Worm (Caenorhabditis elegans) whole organism, young adult: ENCODE data around the gene csn-1.

Experiments used
- B0035.1 ChIP-seq: sonication (generic microtip); optimal IDR thresholded peaks from 2 replicates; lab custom pipeline; 2016; ENCODE audit warnings: missing genetic modification characterization, mild to moderate bottlenecking, missing compliant biosample characterization, missing genotype, missing genetic modification reagents
- B0261.1 ChIP-seq: sonication (generic microtip); optimal IDR thresholded peaks from 2 replicates; lab custom pipeline; 2016; ENCODE audit warnings: mild to moderate bottlenecking, missing genetic modification characterization, moderate library complexity, missing compliant biosample characterization
- F10E7.11 ChIP-seq: sonication (generic microtip); optimal IDR thresholded peaks from 2 replicates; lab custom pipeline; 2017; ENCODE audit warnings: mild to moderate bottlenecking, missing genetic modification characterization, moderate library complexity, missing compliant biosample characterization
- F33H1.4 ChIP-seq: fragments of 200-800 bp; sonication (Bioruptor generic); IDR thresholded peaks from 2 replicates; pipeline ENCODE4 v1.3.6; 2022; ENCODE audit warnings: missing genetic modification reagents, missing genetic modification characterization, missing compliant biosample characterization
- F39B2.1 ChIP-seq: fragments of 200-800 bp; sonication (Bioruptor generic); IDR thresholded peaks from 2 replicates; pipeline ENCODE4 v1.3.6; 2022; ENCODE audit warnings: missing genetic modification reagents, missing genetic modification characterization, missing compliant biosample characterization
- F57A8.1 ChIP-seq: fragments of 200-800 bp; sonication (Bioruptor generic); optimal IDR thresholded peaks from 2 replicates; lab custom pipeline; 2018; ENCODE audit warnings: mild to moderate bottlenecking, missing genetic modification characterization, moderate library complexity, missing compliant biosample characterization
- F57C9.4 ChIP-seq: sonication (generic microtip); optimal IDR thresholded peaks from 2 replicates; lab custom pipeline; 2017; ENCODE audit warnings: mild to moderate bottlenecking, missing genetic modification characterization, missing compliant biosample characterization
- K11D2.4 ChIP-seq: fragments of 200-800 bp; sonication (Bioruptor generic); IDR thresholded peaks from 2 replicates; pipeline ENCODE4 v1.3.6; 2022; ENCODE audit warnings: missing genetic modification reagents, missing genetic modification characterization, missing compliant biosample characterization
- K12H6.12 ChIP-seq: fragments of 200-800 bp; sonication (Bioruptor generic); optimal IDR thresholded peaks from 2 replicates; lab custom pipeline; 2018; ENCODE audit warnings: mild to moderate bottlenecking, missing genetic modification characterization, missing compliant biosample characterization
- T07F8.4 ChIP-seq: sonication (generic microtip); optimal IDR thresholded peaks from 2 replicates; lab custom pipeline; 2016; ENCODE audit warnings: mild to moderate bottlenecking, missing genetic modification characterization, moderate library complexity, missing compliant biosample characterization
- Y53F4B.3 ChIP-seq: fragments of 200-800 bp; sonication (Bioruptor generic); IDR thresholded peaks from 2 replicates; pipeline ENCODE4 v1.3.6; 2022; ENCODE audit warnings: missing genetic modification reagents, missing genetic modification characterization, missing compliant biosample characterization
- Y56A3A.18 ChIP-seq: fragments of 200-800 bp; sonication (Bioruptor generic); IDR thresholded peaks from 2 replicates; pipeline ENCODE4 v1.3.6; 2022; ENCODE audit warnings: missing genetic modification reagents, missing genetic modification characterization, missing compliant biosample characterization
- aptf-2 ChIP-seq: fragments of 200-800 bp; sonication (Bioruptor generic); conservative IDR thresholded peaks from 2 replicates; pipeline ENCODE4 v1.3.6; 2022; ENCODE audit warnings: missing genetic modification reagents, missing genetic modification characterization, missing compliant biosample characterization
- atf-7 ChIP-seq: sonication (generic microtip); optimal IDR thresholded peaks from 2 replicates; lab custom pipeline; 2017; ENCODE audit warnings: mild to moderate bottlenecking, missing genetic modification characterization, missing compliant biosample characterization
- attf-5 ChIP-seq: fragments of 200-800 bp; sonication (Bioruptor generic); optimal IDR thresholded peaks from 2 replicates; lab custom pipeline; 2018; ENCODE audit warnings: mild to moderate bottlenecking, missing genetic modification characterization, missing compliant biosample characterization
- bed-1 ChIP-seq: fragments of 200-800 bp; sonication (Bioruptor generic); IDR thresholded peaks from 2 replicates; pipeline ENCODE4 v1.3.6; 2022; ENCODE audit warnings: missing genetic modification reagents, missing genetic modification characterization, missing compliant biosample characterization
- cebp-2 ChIP-seq: fragments of 200-800 bp; sonication (Bioruptor generic); IDR thresholded peaks from 2 replicates; pipeline ENCODE4 v1.3.6; 2022; ENCODE audit warnings: missing genetic modification characterization, missing compliant biosample characterization
- dpl-1 ChIP-seq: fragments of 150-350 bp; optimal IDR thresholded peaks from 2 replicates; lab custom pipeline; 2014; ENCODE audit warnings: missing biosample characterization, missing genetic modification reagents, missing genetic modification characterization
- efl-1 ChIP-seq: fragments of 150-350 bp; optimal IDR thresholded peaks from 2 replicates; lab custom pipeline; 2014; ENCODE audit warnings: missing biosample characterization, missing genetic modification reagents, missing genetic modification characterization
- ets-4 ChIP-seq: fragments of 200-800 bp; sonication (Bioruptor generic); optimal IDR thresholded peaks from 2 replicates; lab custom pipeline; 2018; ENCODE audit warnings: mild to moderate bottlenecking, missing genetic modification characterization, missing compliant biosample characterization
- him-1 ChIP-seq: sonication (generic microtip); optimal IDR thresholded peaks from 2 replicates; lab custom pipeline; 2016; ENCODE audit warnings: missing genotype, missing genetic modification reagents, missing genetic modification characterization, missing compliant biosample characterization
- hmg-20 ChIP-seq: fragments of 200-800 bp; sonication (Bioruptor generic); IDR thresholded peaks from 2 replicates; pipeline ENCODE4 v1.3.6; 2022; ENCODE audit warnings: missing genetic modification reagents, missing genetic modification characterization, missing compliant biosample characterization
- hrde-1 ChIP-seq: sonication (generic microtip); optimal IDR thresholded peaks from 2 replicates; lab custom pipeline; 2016; ENCODE audit warnings: missing genetic modification characterization, mild to moderate bottlenecking, missing compliant biosample characterization, moderate library complexity, missing genotype, missing genetic modification reagents, borderline replicate concordance
- lag-1 ChIP-seq: fragments of 200-800 bp; sonication (Bioruptor generic); IDR thresholded peaks from 2 replicates; pipeline ENCODE4 v1.3.6; 2022; ENCODE audit warnings: missing genetic modification reagents, missing genetic modification characterization, missing compliant biosample characterization
- lin-26 ChIP-seq: fragments of 200-800 bp; sonication (Bioruptor generic); IDR thresholded peaks from 2 replicates; pipeline ENCODE4 v1.3.6; 2022; ENCODE audit warnings: missing genetic modification reagents, missing genetic modification characterization, missing compliant biosample characterization
- lin-35 ChIP-seq, 3 experiments: fragments of 150-350 bp in 2 of 3; sonication (generic microtip) in 1 of 3; optimal IDR thresholded peaks; 2 replicates each; lab custom pipeline; 2014 to 2018; ENCODE audit warnings: missing biosample characterization in 3 of 3, missing genetic modification characterization in 3 of 3, missing genetic modification reagents in 3 of 3
- mes-4 ChIP-seq: sonication (generic microtip); optimal IDR thresholded peaks from 2 replicates; lab custom pipeline; 2016; ENCODE audit warnings: missing genotype, missing genetic modification characterization, missing compliant biosample characterization
- mxl-1 ChIP-seq: sonication (generic microtip); optimal IDR thresholded peaks from 2 replicates; lab custom pipeline; 2016; ENCODE audit warnings: missing genetic modification characterization, missing compliant biosample characterization
- nfya-2 ChIP-seq: fragments of 200-800 bp; sonication (Bioruptor generic); IDR thresholded peaks from 2 replicates; pipeline ENCODE4 v1.3.6; 2022; ENCODE audit warnings: missing genetic modification reagents, missing genetic modification characterization, missing compliant biosample characterization
- nfyb-1 ChIP-seq: fragments of 200-800 bp; sonication (Bioruptor generic); IDR thresholded peaks from 2 replicates; pipeline ENCODE4 v1.3.6; 2022; ENCODE audit warnings: missing genetic modification reagents, missing genetic modification characterization, missing compliant biosample characterization
- nhr-120 ChIP-seq: fragments of 200-800 bp; sonication (Bioruptor generic); IDR thresholded peaks from 2 replicates; pipeline ENCODE4 v1.3.6; 2022; ENCODE audit warnings: missing genetic modification characterization, missing compliant biosample characterization
- nhr-27 ChIP-seq: fragments of 200-800 bp; sonication (Bioruptor generic); optimal IDR thresholded peaks from 2 replicates; lab custom pipeline; 2018; ENCODE audit warnings: mild to moderate bottlenecking, missing genetic modification characterization, moderate library complexity, missing compliant biosample characterization
- nhr-80 ChIP-seq: sonication (generic microtip); optimal IDR thresholded peaks from 2 replicates; lab custom pipeline; 2016; ENCODE audit warnings: missing genetic modification characterization, missing compliant biosample characterization
- nhr-90 ChIP-seq: sonication (generic microtip); optimal IDR thresholded peaks from 2 replicates; lab custom pipeline; 2016; ENCODE audit warnings: missing genotype, mild to moderate bottlenecking, missing genetic modification characterization, missing compliant biosample characterization
- rpc-1 ChIP-seq, 2 experiments: fragments of 150-350 bp in 1 of 2; sonication (generic microtip) in 1 of 2; optimal IDR thresholded peaks; 2 replicates each; lab custom pipeline; 2014 to 2018; ENCODE audit warnings: missing biosample characterization in 1 of 2, missing genetic modification characterization in 1 of 2, missing genetic modification reagents in 1 of 2, missing genotype in 1 of 2
- sdz-38 ChIP-seq: sonication (generic microtip); optimal IDR thresholded peaks from 2 replicates; lab custom pipeline; 2016; ENCODE audit warnings: missing genotype, missing genetic modification characterization, missing compliant biosample characterization
- tbp1 ChIP-seq: fragments of 200-800 bp; sonication (Bioruptor generic); optimal IDR thresholded peaks from 2 replicates; lab custom pipeline; 2018; ENCODE audit warnings: mild to moderate bottlenecking, missing genetic modification characterization, missing compliant biosample characterization
- tbx-9 ChIP-seq: sonication (generic microtip); optimal IDR thresholded peaks from 2 replicates; lab custom pipeline; 2016; ENCODE audit warnings: borderline replicate concordance, missing genetic modification characterization, inconsistent platforms, missing compliant biosample characterization
- tlf-1 ChIP-seq: fragments of 200-800 bp; sonication (Bioruptor generic); optimal IDR thresholded peaks from 2 replicates; lab custom pipeline; 2018; ENCODE audit warnings: mild to moderate bottlenecking, missing genetic modification characterization, missing compliant biosample characterization
- zim-3 ChIP-seq: sonication (generic microtip); optimal IDR thresholded peaks from 2 replicates; lab custom pipeline; 2017; ENCODE audit warnings: mild to moderate bottlenecking, missing genetic modification characterization, moderate library complexity, missing compliant biosample characterization
- ztf-18 ChIP-seq: sonication (generic microtip); optimal IDR thresholded peaks from 2 replicates; lab custom pipeline; 2016; ENCODE audit warnings: missing genotype, mild to moderate bottlenecking, missing genetic modification characterization, missing compliant biosample characterization
- ztf-28 ChIP-seq: fragments of 200-800 bp; sonication (Bioruptor generic); IDR thresholded peaks from 2 replicates; pipeline ENCODE4 v1.3.6; 2022; ENCODE audit warnings: missing genetic modification reagents, missing genetic modification characterization, missing compliant biosample characterization

csn-1 gene

ce11 chrV:17857901-17858300, 12.6 kb downstream of the csn-1 start (continued):
- TF ChIP-seq tbx-9 (no peak), lag-1 (GFP tag; lab: Robert Waterston, UW) (no peak), F57A8.1 (GFP tag; lab: Kevin White, UChicago) (no peak), him-1 (tag; lab: Kevin White, UChicago) (no peak), B0035.1 (tag; lab: Kevin White, UChicago) (no peak), sdz-38 (tag; lab: Kevin White, UChicago) (no peak), mes-4 (tag; lab: Kevin White, UChicago) (no peak), nhr-27 (tag; lab: Kevin White, UChicago) (no peak), lin-35 (GFP tag; optimal IDR thresholded peaks at IDR 0.05; lab: Kevin White, UChicago) (peak in 1 of 3 experiments; percentile 66), ztf-28 (no peak), nhr-90 (no peak), ets-4 (GFP tag; lab: Kevin White, UChicago) (peak; percentile 43), nhr-80 (tag; lab: Kevin White, UChicago) (peak; percentile 77), mxl-1 (no peak), F39B2.1 (no peak), ztf-18 (tag; lab: Kevin White, UChicago) (peak; percentile 55), K12H6.12 (peak; percentile 82), K11D2.4 (peak; percentile 70), tlf-1 (GFP tag; lab: Kevin White, UChicago) (no peak), F10E7.11 (no peak), bed-1 (GFP tag; lab: Robert Waterston, UW) (no peak), nfyb-1 (GFP tag; lab: Robert Waterston, UW) (peak; percentile 93), F33H1.4 (GFP tag; lab: Robert Waterston, UW) (no peak), Y53F4B.3 (GFP tag; lab: Robert Waterston, UW) (no peak), T07F8.4 (tag; lab: Kevin White, UChicago) (no peak), B0261.1 (tag; lab: Kevin White, UChicago) (no peak), zim-3 (tag; lab: Kevin White, UChicago) (no peak), atf-7 (peak; percentile 71), hmg-20 (GFP tag; lab: Robert Waterston, UW) (peak; percentile 17; the same call in 1 of the 2 replicates), lin-26 (GFP tag; lab: Robert Waterston, UW) (peak; percentile 49; the same call in 1 of the 2 replicates)

- no peak for TF ChIP-seq tbp1 (GFP tag; lab: Kevin White, UChicago)
- no peak for TF ChIP-seq hrde-1 (tag; lab: Kevin White, UChicago)
- TF ChIP-seq rpc-1 (optimal IDR thresholded peaks at IDR 0.05; lab: Kevin White, UChicago): no peak
- no peak for TF ChIP-seq rpc-1 (tag; optimal IDR thresholded peaks at IDR 0.05; lab: Kevin White, UChicago)
- no peak for TF ChIP-seq nhr-120 (GFP tag; lab: Robert Waterston, UW)
- TF ChIP-seq cebp-2 (GFP tag; lab: Robert Waterston, UW): no peak
- TF ChIP-seq mxl-1: no peak
- no peak for TF ChIP-seq attf-5 (GFP tag; lab: Kevin White, UChicago)
- no peak for TF ChIP-seq nfya-2 (GFP tag; lab: Robert Waterston, UW)
- no peak for TF ChIP-seq aptf-2 (GFP tag; lab: Robert Waterston, UW)
- TF ChIP-seq F57C9.4 (tag; lab: Kevin White, UChicago): no peak
- TF ChIP-seq efl-1: no peak
- TF ChIP-seq Y56A3A.18 (GFP tag; lab: Robert Waterston, UW): no peak
- no peak for TF ChIP-seq dpl-1 (GFP tag; lab: Kevin White, UChicago)
- TF ChIP-seq tbx-9: no peak
- TF ChIP-seq, all 124 proteins: peak for 0
Measured at ce11 chrV:17855889-17856288, 14.6 kb downstream of the csn-1 start, which contains the start of gene tcc-1. Gene tcc-1, minus strand, starts transcription at chrV:17855989.
